Worm (Caenorhabditis elegans) whole organism, L4 larva: ENCODE data around the gene Y46C8AM.1.
"Not testable (repeated sequence)": the region's sequence is repeated elsewhere in the genome, so short reads cannot be mapped to it uniquely, and the experiment has no call there.

Experiments used
- D1046.2 ChIP-seq: fragments of 200-800 bp; sonication (Bioruptor generic); IDR thresholded peaks from 2 replicates; pipeline ENCODE4 v1.3.6; 2022; ENCODE audit warnings: missing genetic modification characterization, missing compliant biosample characterization
- ZK337.2 ChIP-seq: fragments of 200-800 bp; sonication (Bioruptor generic); IDR thresholded peaks from 2 replicates; pipeline ENCODE4 v1.3.6; 2022; ENCODE audit warnings: missing genetic modification reagents, missing genetic modification characterization, missing compliant biosample characterization
- aly-2 ChIP-seq: sonication (generic microtip); optimal IDR thresholded peaks from 2 replicates; lab custom pipeline; 2018; ENCODE audit warnings: missing biosample characterization, missing genetic modification characterization
- egl-43 ChIP-seq: fragments of 200-800 bp; sonication (Bioruptor generic); IDR thresholded peaks from 2 replicates; pipeline ENCODE4 v1.3.6; 2022; ENCODE audit warnings: missing genetic modification reagents, missing genetic modification characterization, missing compliant biosample characterization
- lin-39 ChIP-seq: fragments of 150-350 bp; optimal IDR thresholded peaks from 2 replicates; lab custom pipeline; 2014; ENCODE audit warnings: missing biosample characterization, missing genetic modification reagents, missing genetic modification characterization
- mdl-1 ChIP-seq, 2 experiments: fragments of 150-350 bp in 1 of 2; sonication (generic microtip) in 1 of 2; optimal IDR thresholded peaks; 2 replicates each; lab custom pipeline; 2014 to 2017; ENCODE audit warnings: missing biosample characterization in 2 of 2, missing genetic modification characterization in 2 of 2
- nhr-237 ChIP-seq: sonication (generic microtip); optimal IDR thresholded peaks from 2 replicates; lab custom pipeline; 2017; ENCODE audit warnings: missing biosample characterization, missing genetic modification characterization
- sdz-12 ChIP-seq: fragments of 200-800 bp; sonication (Bioruptor generic); optimal IDR thresholded peaks from 2 replicates; lab custom pipeline; 2018; ENCODE audit warnings: mild to moderate bottlenecking, missing genetic modification characterization, missing compliant biosample characterization
- snpc-4 ChIP-seq: fragments of 150-350 bp; optimal IDR thresholded peaks from 2 replicates; lab custom pipeline; 2014; ENCODE audit warnings: missing biosample characterization, missing genetic modification characterization
- tra-1 ChIP-seq: fragments of 200-800 bp; sonication (Bioruptor generic); IDR thresholded peaks from 2 replicates; pipeline ENCODE4 v1.3.6; 2022; ENCODE audit warnings: missing genetic modification reagents, missing genetic modification characterization, missing compliant biosample characterization
- unc-62 ChIP-seq, 3 experiments: fragments of 150-350 bp in 1 of 3; sonication (generic microtip); optimal IDR thresholded peaks in 2 of 3; peaks in 1 of 3; 1 replicate in 1 of 3; 2 replicates in 2 of 3; lab custom pipeline; 2014 to 2017; ENCODE audit warnings: missing biosample characterization in 3 of 3, missing genetic modification characterization in 3 of 3, missing genetic modification reagents in 3 of 3, missing genotype in 1 of 3
- zag-1 ChIP-seq: fragments of 150-350 bp; optimal IDR thresholded peaks from 2 replicates; lab custom pipeline; 2014; ENCODE audit warnings: missing biosample characterization, missing genetic modification characterization
- ztf-11 ChIP-seq: fragments of 150-350 bp; optimal IDR thresholded peaks from 2 replicates; lab custom pipeline; 2014; ENCODE audit warnings: missing biosample characterization, missing genetic modification characterization

DNA sequence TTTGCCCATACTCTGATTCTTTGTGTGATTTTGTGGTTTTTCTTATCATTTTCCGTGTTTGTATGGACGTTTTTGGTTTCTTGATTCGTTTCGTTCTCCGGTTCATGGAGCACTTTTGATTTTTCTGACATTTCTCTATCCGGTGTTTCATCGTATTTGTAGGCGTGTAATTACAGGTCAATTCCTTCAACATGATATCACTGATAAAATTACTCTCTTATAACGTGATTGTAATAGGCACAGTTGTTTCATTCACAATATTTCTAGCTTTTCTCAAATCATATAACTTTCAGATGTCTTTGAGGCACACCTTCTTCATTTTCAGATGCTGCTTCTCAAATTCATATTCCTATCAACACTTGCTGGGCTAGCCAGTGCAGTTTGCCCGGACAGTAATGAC, 30.3 kb upstream of the Y46C8AM.1 start, which contains the start of gene clec-70:
- TF ChIP-seq egl-43 (GFP tag; lab: Robert Waterston, UW); unc-62 (GFP tag; optimal IDR thresholded peaks at IDR 0.05 in 1 of 2; lab: Kevin White, UChicago); unc-62 (tag; optimal IDR thresholded peaks at IDR 0.05; lab: Kevin White, UChicago); lin-39 (tag; lab: Kevin White, UChicago); aly-2 (tag; lab: Kevin White, UChicago); sdz-12 (GFP tag; lab: Kevin White, UChicago); ZK337.2 (GFP tag; lab: Robert Waterston, UW); snpc-4; ztf-11; tra-1 (GFP tag; lab: Robert Waterston, UW); nhr-237 (tag; lab: Kevin White, UChicago); D1046.2 (GFP tag; lab: Robert Waterston, UW); mdl-1 (tag; optimal IDR thresholded peaks at IDR 0.05; lab: Kevin White, UChicago); zag-1: not testable (repeated sequence)
